Worm (Caenorhabditis elegans) whole organism, L1 larva: ENCODE measurements around the gene F08H9.3.

Experiments used
- C04F5.9 ChIP-seq: sonication (generic microtip); optimal IDR thresholded peaks from 2 replicates; lab custom pipeline; 2016; ENCODE audit warnings: missing genetic modification characterization, missing compliant biosample characterization
- C16A3.4 ChIP-seq: fragments of 150-350 bp; optimal IDR thresholded peaks from 2 replicates; lab custom pipeline; 2014; ENCODE audit warnings: missing biosample characterization, missing genetic modification characterization
- F16B12.6 ChIP-seq: fragments of 150-350 bp; optimal IDR thresholded peaks from 2 replicates; lab custom pipeline; 2014; ENCODE audit warnings: missing biosample characterization, missing genetic modification characterization
- aha-1 ChIP-seq: fragments of 150-350 bp; optimal IDR thresholded peaks from 2 replicates; lab custom pipeline; 2014; ENCODE audit warnings: missing biosample characterization, missing genetic modification characterization
- aly-2 ChIP-seq: fragments of 150-350 bp; optimal IDR thresholded peaks from 2 replicates; lab custom pipeline; 2014; ENCODE audit warnings: missing biosample characterization, missing genetic modification characterization
- ama-1 ChIP-seq: fragments of 150-350 bp; optimal IDR thresholded peaks from 2 replicates; lab custom pipeline; 2014
- ceh-82 ChIP-seq, 3 experiments: fragments of 150-350 bp in 1 of 3; sonication (generic microtip) in 2 of 3; optimal IDR thresholded peaks; 2 replicates each; lab custom pipeline; 2014 to 2017; ENCODE audit warnings: missing biosample characterization in 3 of 3, missing genetic modification characterization in 3 of 3
- efl-3 ChIP-seq: fragments of 200-800 bp; sonication (Bioruptor generic); optimal IDR thresholded peaks from 2 replicates; lab custom pipeline; 2018; ENCODE audit warnings: mild to moderate bottlenecking, missing genetic modification characterization, missing compliant biosample characterization
- egl-13 ChIP-seq: sonication (generic microtip); optimal IDR thresholded peaks from 2 replicates; lab custom pipeline; 2016; ENCODE audit warnings: missing genotype, missing genetic modification reagents, missing genetic modification characterization, missing compliant biosample characterization
- egl-27 ChIP-seq, 2 experiments: fragments of 150-350 bp in 1 of 2; sonication (generic microtip); optimal IDR thresholded peaks; 3 replicates each; lab custom pipeline; 2017 to 2018; ENCODE audit warnings: missing biosample characterization in 2 of 2, missing genetic modification characterization in 2 of 2, missing genetic modification reagents in 2 of 2
- elt-2 ChIP-seq: sonication (generic microtip); optimal IDR thresholded peaks from 2 replicates; lab custom pipeline; 2016; ENCODE audit warnings: missing genetic modification characterization, mild to moderate bottlenecking, inconsistent platforms, missing compliant biosample characterization, missing genetic modification reagents
- elt-3 ChIP-seq, 6 experiments: fragments of 150-350 bp in 1 of 6; sonication (generic microtip); optimal IDR thresholded peaks; 2 replicates each; lab custom pipeline; 2017 to 2018; ENCODE audit warnings: missing biosample characterization in 6 of 6, missing genetic modification characterization in 6 of 6, inconsistent platforms in 1 of 6
- ets-5 ChIP-seq: fragments of 200-800 bp; sonication (Bioruptor generic); IDR thresholded peaks from 2 replicates; pipeline ENCODE4 v1.3.6; 2022; ENCODE audit warnings: missing genetic modification characterization, missing compliant biosample characterization
- fkh-10 ChIP-seq: sonication (generic microtip); optimal IDR thresholded peaks from 2 replicates; lab custom pipeline; 2017; ENCODE audit warnings: missing biosample characterization, missing genetic modification reagents, missing genetic modification characterization
- grh-1 ChIP-seq: fragments of 200-800 bp; sonication (Bioruptor generic); IDR thresholded peaks from 2 replicates; pipeline ENCODE4 v1.3.6; 2022; ENCODE audit warnings: missing genetic modification reagents, missing genetic modification characterization, missing compliant biosample characterization
- hlh-17 ChIP-seq: fragments of 200-800 bp; sonication (Bioruptor generic); optimal IDR thresholded peaks from 2 replicates; lab custom pipeline; 2018; ENCODE audit warnings: missing genetic modification characterization, mild to moderate bottlenecking, missing compliant biosample characterization, moderate library complexity, borderline replicate concordance
- hpl-2 ChIP-seq: fragments of 150-350 bp; optimal IDR thresholded peaks from 2 replicates; lab custom pipeline; 2014; ENCODE audit warnings: missing biosample characterization, missing genetic modification reagents, missing genetic modification characterization
- jun-1 ChIP-seq: fragments of 150-350 bp; optimal IDR thresholded peaks from 2 replicates; lab custom pipeline; 2014; ENCODE audit warnings: missing biosample characterization, missing genetic modification reagents, missing genetic modification characterization
- lin-13 ChIP-seq: fragments of 150-350 bp; optimal IDR thresholded peaks from 2 replicates; lab custom pipeline; 2014; ENCODE audit warnings: missing biosample characterization, missing genetic modification reagents, missing genetic modification characterization
- lin-14 ChIP-seq: fragments of 200-800 bp; sonication (Bioruptor generic); optimal IDR thresholded peaks from 2 replicates; lab custom pipeline; 2018; ENCODE audit warnings: mild to moderate bottlenecking, missing genetic modification characterization, moderate library complexity, missing compliant biosample characterization
- lin-15B ChIP-seq: fragments of 150-350 bp; sonication (generic microtip); optimal IDR thresholded peaks from 3 replicates; lab custom pipeline; 2014; ENCODE audit warnings: missing biosample characterization, missing genetic modification characterization
- lin-35 ChIP-seq, 2 experiments: fragments of 150-350 bp; optimal IDR thresholded peaks; 2 replicates each; lab custom pipeline; 2014; ENCODE audit warnings: missing biosample characterization in 2 of 2, missing genetic modification characterization in 2 of 2, missing genetic modification reagents in 2 of 2
- lin-39 ChIP-seq: fragments of 150-350 bp; optimal IDR thresholded peaks from 2 replicates; lab custom pipeline; 2014; ENCODE audit warnings: missing biosample characterization, missing genetic modification reagents, missing genetic modification characterization
- lsy-2 ChIP-seq, 2 experiments: fragments of 150-350 bp; optimal IDR thresholded peaks; 2 replicates each; lab custom pipeline; 2014; ENCODE audit warnings: missing biosample characterization in 2 of 2, missing genetic modification characterization in 2 of 2
- mdl-1 ChIP-seq, 2 experiments: fragments of 150-350 bp; optimal IDR thresholded peaks; 2 replicates each; lab custom pipeline; 2014 to 2017; ENCODE audit warnings: missing biosample characterization in 2 of 2, missing genetic modification characterization in 2 of 2, inconsistent platforms in 1 of 2
- mef-2 ChIP-seq: fragments of 150-350 bp; optimal IDR thresholded peaks from 2 replicates; lab custom pipeline; 2014; ENCODE audit warnings: missing biosample characterization, missing genetic modification characterization
- mep-1 ChIP-seq: fragments of 150-350 bp; optimal IDR thresholded peaks from 2 replicates; lab custom pipeline; 2014; ENCODE audit warnings: missing biosample characterization, missing genetic modification characterization
- nhr-11 ChIP-seq: fragments of 150-350 bp; optimal IDR thresholded peaks from 2 replicates; lab custom pipeline; 2014; ENCODE audit warnings: missing biosample characterization, missing genetic modification characterization
- nhr-12 ChIP-seq: sonication (generic microtip); optimal IDR thresholded peaks from 2 replicates; lab custom pipeline; 2017; ENCODE audit warnings: missing biosample characterization, missing genetic modification characterization
- nhr-19 ChIP-seq: fragments of 200-800 bp; sonication (Bioruptor generic); conservative IDR thresholded peaks from 2 replicates; pipeline ENCODE4 v1.3.6; 2022; ENCODE audit warnings: missing genetic modification characterization, missing compliant biosample characterization
- nhr-20 ChIP-seq: sonication (generic microtip); optimal IDR thresholded peaks from 2 replicates; lab custom pipeline; 2016; ENCODE audit warnings: mild to moderate bottlenecking, missing genetic modification characterization, missing compliant biosample characterization
- nhr-237 ChIP-seq: fragments of 150-350 bp; optimal IDR thresholded peaks from 2 replicates; lab custom pipeline; 2014; ENCODE audit warnings: missing biosample characterization, missing genetic modification characterization
- nhr-28 ChIP-seq: fragments of 150-350 bp; optimal IDR thresholded peaks from 2 replicates; lab custom pipeline; 2014; ENCODE audit warnings: missing biosample characterization, missing genetic modification characterization
- nhr-47 ChIP-seq: sonication (generic microtip); optimal IDR thresholded peaks from 2 replicates; lab custom pipeline; 2016; ENCODE audit warnings: mild to moderate bottlenecking, missing genetic modification characterization, moderate library complexity, missing compliant biosample characterization
- nhr-71 ChIP-seq: sonication (generic microtip); optimal IDR thresholded peaks from 2 replicates; lab custom pipeline; 2016; ENCODE audit warnings: mild to moderate bottlenecking, missing genetic modification characterization, moderate library complexity, missing compliant biosample characterization
- nhr-76 ChIP-seq: sonication (generic microtip); optimal IDR thresholded peaks from 2 replicates; lab custom pipeline; 2017; ENCODE audit warnings: missing biosample characterization, missing genetic modification characterization
- nhr-77 ChIP-seq: fragments of 150-350 bp; optimal IDR thresholded peaks from 2 replicates; lab custom pipeline; 2014; ENCODE audit warnings: missing biosample characterization, missing genetic modification characterization
- nhr-85 ChIP-seq: sonication (generic microtip); peaks from one replicate; lab custom pipeline; 2016; ENCODE audit warnings: missing genetic modification characterization, inconsistent platforms, missing compliant biosample characterization
- nhr-90 ChIP-seq: sonication (generic microtip); optimal IDR thresholded peaks from 2 replicates; lab custom pipeline; 2016; ENCODE audit warnings: mild to moderate bottlenecking, missing genetic modification characterization, missing compliant biosample characterization; ENCODE audit not compliant: poor library complexity
- pag-3 ChIP-seq: sonication (generic microtip); optimal IDR thresholded peaks from 2 replicates; lab custom pipeline; 2017; ENCODE audit warnings: missing genetic modification characterization, mild to moderate bottlenecking, missing compliant biosample characterization, antibody characterized with exemption, borderline replicate concordance; ENCODE audit not compliant: insufficient read depth
- snpc-4 ChIP-seq: fragments of 150-350 bp; optimal IDR thresholded peaks from 2 replicates; lab custom pipeline; 2014; ENCODE audit warnings: missing biosample characterization, missing genetic modification characterization
- snu-23 ChIP-seq: sonication (generic microtip); optimal IDR thresholded peaks from 2 replicates; lab custom pipeline; 2016; ENCODE audit warnings: missing genetic modification characterization, missing compliant biosample characterization
- sox-4 ChIP-seq: sonication (generic microtip); optimal IDR thresholded peaks from 2 replicates; lab custom pipeline; 2016; ENCODE audit warnings: missing genetic modification characterization, missing compliant biosample characterization
- sptf-1 ChIP-seq: fragments of 150-350 bp; optimal IDR thresholded peaks from 2 replicates; lab custom pipeline; 2014; ENCODE audit warnings: missing biosample characterization, missing genetic modification characterization
- swsn-7 ChIP-seq: sonication (generic microtip); optimal IDR thresholded peaks from 2 replicates; lab custom pipeline; 2016; ENCODE audit warnings: missing genetic modification characterization, missing compliant biosample characterization
- unc-30 ChIP-seq: sonication (generic microtip); optimal IDR thresholded peaks from 2 replicates; lab custom pipeline; 2017; ENCODE audit warnings: missing biosample characterization, missing genetic modification characterization
- xbp-1 ChIP-seq: sonication (generic microtip); optimal IDR thresholded peaks from 2 replicates; lab custom pipeline; 2016; ENCODE audit warnings: missing genetic modification characterization, missing compliant biosample characterization
- zag-1 ChIP-seq: fragments of 150-350 bp; optimal IDR thresholded peaks from 2 replicates; lab custom pipeline; 2014; ENCODE audit warnings: missing biosample characterization, missing genetic modification characterization
- zip-4 ChIP-seq: fragments of 200-800 bp; sonication (Bioruptor generic); optimal IDR thresholded peaks from 2 replicates; lab custom pipeline; 2018; ENCODE audit warnings: mild to moderate bottlenecking, missing genetic modification characterization, moderate library complexity, missing compliant biosample characterization
- ztf-11 ChIP-seq, 2 experiments: sonication (generic microtip); optimal IDR thresholded peaks; 2 replicates each; lab custom pipeline; 2016 to 2017; ENCODE audit warnings: missing genetic modification characterization in 2 of 2, missing biosample characterization in 1 of 2, missing compliant biosample characterization in 1 of 2
- ztf-4 ChIP-seq: fragments of 150-350 bp; optimal IDR thresholded peaks from 2 replicates; lab custom pipeline; 2014; ENCODE audit warnings: missing biosample characterization, missing genetic modification characterization

Gene F08H9.3

ce11 chrV:14424958-14425492 lies 38.1 kb downstream of the F08H9.3 start, which contains the start of gene rrsr-1 (continued):
- no peak for TF ChIP-seq fkh-10 (GFP tag; lab: Kevin White, UChicago)

- peak in 1 of 3 experiments; percentile 24 for TF ChIP-seq ceh-82 (tag; optimal IDR thresholded peaks at IDR 0.05; lab: Kevin White, UChicago)
- no peak for TF ChIP-seq egl-27 (tag; optimal IDR thresholded peaks at IDR 0.05; lab: Kevin White, UChicago)
- peak; percentile 67 for TF ChIP-seq nhr-47 (tag; lab: Kevin White, UChicago)
- no peak for TF ChIP-seq efl-3 (GFP tag; lab: Kevin White, UChicago)
- TF ChIP-seq F16B12.6, result peak; percentile 27
- 0 out of 2 replicates have a peak, but pooled peaks have one; percentile 5 for TF ChIP-seq nhr-19 (GFP tag; lab: Robert Waterston, UW)
- no peak for TF ChIP-seq nhr-28 (tag; lab: Kevin White, UChicago)
- TF ChIP-seq egl-13 (tag; lab: Kevin White, UChicago), result no peak
- TF ChIP-seq snpc-4 (tag; lab: Kevin White, UChicago), result no peak
- no peak for TF ChIP-seq ets-5 (GFP tag; lab: Robert Waterston, UW)
- no peak for TF ChIP-seq ama-1
- no peak for TF ChIP-seq nhr-11 (tag; lab: Kevin White, UChicago)
- no peak for TF ChIP-seq nhr-76 (tag; lab: Kevin White, UChicago)
- TF ChIP-seq nhr-20, result peak; percentile 56
- TF ChIP-seq hlh-17 (GFP tag; lab: Kevin White, UChicago), result no peak
- TF ChIP-seq lin-35 (GFP tag; optimal IDR thresholded peaks at IDR 0.05; lab: Kevin White, UChicago), result peak; percentile 27 to 76
- TF ChIP-seq ztf-4 (tag; lab: Kevin White, UChicago), result no peak
- TF ChIP-seq swsn-7 (tag; lab: Kevin White, UChicago), result peak; percentile 29
- peak; percentile 29 for TF ChIP-seq sox-4 (tag; lab: Kevin White, UChicago)
- TF ChIP-seq sptf-1 (tag; lab: Kevin White, UChicago), result no peak
- no peak for TF ChIP-seq C04F5.9 (tag; lab: Kevin White, UChicago)
- TF ChIP-seq zip-4 (GFP tag; lab: Kevin White, UChicago), result no peak
- peak; percentile 59 for TF ChIP-seq C16A3.4 (tag; lab: Kevin White, UChicago)
- TF ChIP-seq nhr-237, result no peak
- peak; percentile 55 for TF ChIP-seq xbp-1
- TF ChIP-seq nhr-12 (tag; lab: Kevin White, UChicago), result no peak
- TF ChIP-seq lin-13 (GFP tag; lab: Kevin White, UChicago), result peak; percentile 12
- TF ChIP-seq grh-1 (GFP tag; lab: Robert Waterston, UW), result no peak
- no peak for TF ChIP-seq mdl-1 (tag; optimal IDR thresholded peaks at IDR 0.05; lab: Kevin White, UChicago)
- TF ChIP-seq snu-23 (GFP tag; lab: Kevin White, UChicago), result peak; percentile 57
- TF ChIP-seq nhr-77, result no peak
- no peak for TF ChIP-seq mep-1
- TF ChIP-seq mef-2 (tag; lab: Kevin White, UChicago), result no peak
- peak; percentile 62 for TF ChIP-seq nhr-71 (tag; lab: Kevin White, UChicago)
- no peak for TF ChIP-seq elt-2 (tag; lab: Kevin White, UChicago)
- TF ChIP-seq pag-3 (tag; lab: Kevin White, UChicago), result no peak
- peak; percentile 27 to 71 for TF ChIP-seq lsy-2 (tag; optimal IDR thresholded peaks at IDR 0.05; lab: Kevin White, UChicago)
- TF ChIP-seq zag-1 (tag; lab: Kevin White, UChicago), result no peak
- TF ChIP-seq ztf-11 (tag; optimal IDR thresholded peaks at IDR 0.05; lab: Kevin White, UChicago), result peak in 1 of 2 experiments; percentile 64
- peak; percentile 31 for TF ChIP-seq lin-15B (tag; lab: Kevin White, UChicago)
- no peak for TF ChIP-seq hpl-2 (GFP tag; lab: Kevin White, UChicago)
- no peak for TF ChIP-seq aly-2 (tag; lab: Kevin White, UChicago)
- no peak for TF ChIP-seq aha-1 (tag; lab: Kevin White, UChicago)
- no peak for TF ChIP-seq nhr-85 (tag; lab: Kevin White, UChicago)
- TF ChIP-seq nhr-90 (tag; lab: Kevin White, UChicago), result peak; percentile 49
- no peak for TF ChIP-seq jun-1 (tag; lab: Kevin White, UChicago)
- no peak for TF ChIP-seq lin-39 (tag; lab: Kevin White, UChicago)
- peak; percentile 53 for TF ChIP-seq lin-14 (GFP tag; lab: Kevin White, UChicago)
- no peak for TF ChIP-seq unc-30 (tag; lab: Kevin White, UChicago)
- no peak for TF ChIP-seq elt-3 (tag; optimal IDR thresholded peaks at IDR 0.05; lab: Kevin White, UChicago)
Observed at ce11 chrV:14423268-14423667, 39.9 kb downstream of the F08H9.3 start, which contains the start of gene rpoa-12. Gene rpoa-12, minus strand, starts transcription at chrV:14423304.
